Fruit fly (Drosophila melanogaster) whole organism, embryonic: Measurements from ENCODE around the gene CG7579.

Experiments
- Aef1 ChIP-seq: fragments of 200-800 bp; sonication (Bioruptor generic); IDR thresholded peaks from 3 replicates; pipeline ENCODE4 v1.3.6; 2022; ENCODE audit warnings: missing biosample characterization, missing genetic modification characterization
- Awh ChIP-seq: fragments of 200-800 bp; sonication (Bioruptor generic); IDR thresholded peaks from 2 replicates; pipeline ENCODE4, ENCODE4 v1.3.6; 2022; ENCODE audit warnings: missing biosample characterization, missing genetic modification characterization
- CG10147 ChIP-seq: fragments of 200-800 bp; sonication (Bioruptor generic); optimal IDR thresholded peaks from 2 replicates; lab custom pipeline; 2019; ENCODE audit warnings: missing biosample characterization, mild to moderate bottlenecking, missing genetic modification characterization, moderate library complexity
- CG10366 ChIP-seq: fragments of 200-800 bp; sonication (Bioruptor generic); IDR thresholded peaks from 2 replicates; pipeline ENCODE4 v1.3.6; 2022; ENCODE audit warnings: missing biosample characterization, missing genetic modification characterization
- CG11560 ChIP-seq: fragments of 200-800 bp; sonication (Bioruptor generic); IDR thresholded peaks from 3 replicates; pipeline ENCODE4 v1.3.6; 2022; ENCODE audit warnings: missing biosample characterization, missing genetic modification characterization
- CG13624 ChIP-seq: fragments of 200-800 bp; sonication (Bioruptor generic); optimal IDR thresholded peaks from 2 replicates; lab custom pipeline; 2016; ENCODE audit warnings: missing biosample characterization, missing genetic modification characterization
- CG14014 ChIP-seq: fragments of 200-800 bp; sonication (Bioruptor generic); IDR thresholded peaks from 2 replicates; pipeline ENCODE4 v1.3.6; 2022; ENCODE audit warnings: missing biosample characterization, missing genetic modification characterization
- CG14050 ChIP-seq: fragments of 200-800 bp; sonication (Bioruptor generic); IDR thresholded peaks from 3 replicates; pipeline ENCODE4 v1.3.6; 2022; ENCODE audit warnings: missing biosample characterization, missing genetic modification characterization
- CG1529 ChIP-seq: fragments of 200-800 bp; sonication (Bioruptor generic); optimal IDR thresholded peaks from 3 replicates; lab custom pipeline; 2018; ENCODE audit warnings: missing biosample characterization, missing genetic modification characterization
- CG17361 ChIP-seq: fragments of 200-800 bp; sonication (Bioruptor generic); IDR thresholded peaks from 3 replicates; pipeline ENCODE4 v1.3.6; 2022; ENCODE audit warnings: missing biosample characterization, missing genetic modification characterization
- CG18262 ChIP-seq: fragments of 200-800 bp; optimal IDR thresholded peaks from 3 replicates; lab custom pipeline; 2019; ENCODE audit warnings: missing biosample characterization, mild to moderate bottlenecking, missing genetic modification characterization, moderate library complexity
- CG2875 ChIP-seq: fragments of 200-800 bp; sonication (Bioruptor generic); optimal IDR thresholded peaks from 2 replicates; lab custom pipeline; 2017; ENCODE audit warnings: missing biosample characterization, mild to moderate bottlenecking, missing genetic modification characterization, missing genetic modification reagents
- CG3726 ChIP-seq: fragments of 200-800 bp; sonication (Bioruptor generic); IDR thresholded peaks from 3 replicates; pipeline ENCODE4, ENCODE4 v1.3.6; 2022; ENCODE audit warnings: missing biosample characterization, missing genetic modification characterization
- CG4328 ChIP-seq: fragments of 200-800 bp; sonication (Bioruptor generic); optimal IDR thresholded peaks from 3 replicates; lab custom pipeline; 2017; ENCODE audit warnings: missing biosample characterization, missing genetic modification reagents, missing genetic modification characterization
- CG43689 ChIP-seq: fragments of 200-800 bp; sonication (Bioruptor generic); IDR thresholded peaks from 2 replicates; pipeline ENCODE4 v1.3.6; 2022; ENCODE audit warnings: missing biosample characterization, missing genetic modification characterization
- CG6854 ChIP-seq: fragments of 200-800 bp; sonication (Bioruptor generic); optimal IDR thresholded peaks from 3 replicates; lab custom pipeline; 2017; ENCODE audit warnings: missing biosample characterization, mild to moderate bottlenecking, missing genetic modification characterization
- CG7745 ChIP-seq: fragments of 200-800 bp; sonication (Bioruptor generic); optimal IDR thresholded peaks from 2 replicates; lab custom pipeline; 2018; ENCODE audit warnings: missing biosample characterization, mild to moderate bottlenecking, missing genetic modification characterization, moderate library complexity
- CG7786 ChIP-seq: fragments of 200-800 bp; sonication (Bioruptor generic); optimal IDR thresholded peaks from 2 replicates; lab custom pipeline; 2016; ENCODE audit warnings: missing biosample characterization, missing genetic modification characterization
- CG7963 ChIP-seq: fragments of 200-800 bp; sonication (Bioruptor generic); IDR thresholded peaks from 3 replicates; pipeline ENCODE4 v1.3.6; 2022; ENCODE audit warnings: missing biosample characterization, missing genetic modification characterization; ENCODE audit not compliant: partially characterized antibody
- CG8089 ChIP-seq: fragments of 200-800 bp; sonication (Bioruptor generic); optimal IDR thresholded peaks from 3 replicates; lab custom pipeline; 2016; ENCODE audit warnings: missing biosample characterization, missing genetic modification characterization
- CG8281 ChIP-seq: fragments of 200-800 bp; sonication (Bioruptor generic); optimal IDR thresholded peaks from 2 replicates; lab custom pipeline; 2018; ENCODE audit warnings: missing biosample characterization, mild to moderate bottlenecking, missing genetic modification characterization, moderate library complexity
- CG8290 ChIP-seq, 3 experiments: fragments of 200-800 bp; sonication (Bioruptor generic); optimal IDR thresholded peaks; 2 replicates each; lab custom pipeline; 2016 to 2019; ENCODE audit warnings: missing biosample characterization in 3 of 3, missing genetic modification characterization in 3 of 3, mild to moderate bottlenecking in 2 of 3, moderate library complexity in 1 of 3
- Dll ChIP-seq: fragments of 200-800 bp; sonication (Bioruptor generic); IDR thresholded peaks from 4 replicates; pipeline ENCODE4 v1.3.6; 2022; ENCODE audit warnings: missing biosample characterization, missing genetic modification characterization; ENCODE audit not compliant: partially characterized antibody
- Dp ChIP-seq: fragments of 200-800 bp; sonication (Bioruptor generic); optimal IDR thresholded peaks from 2 replicates; lab custom pipeline; 2018; ENCODE audit warnings: missing biosample characterization, mild to moderate bottlenecking, missing genetic modification characterization, moderate library complexity
- Dref ChIP-seq: fragments of 200-800 bp; sonication (Bioruptor generic); IDR thresholded peaks from 2 replicates; pipeline ENCODE4 v1.3.6; 2022; ENCODE audit warnings: missing biosample characterization, missing genetic modification characterization
- HLH3B ChIP-seq: fragments of 200-800 bp; sonication (Bioruptor generic); IDR thresholded peaks from 2 replicates; pipeline ENCODE4 v1.3.6; 2022; ENCODE audit warnings: missing biosample characterization, missing genetic modification characterization
- HLH54F ChIP-seq: fragments of 200-800 bp; sonication (Bioruptor generic); optimal IDR thresholded peaks from 3 replicates; lab custom pipeline; 2016; ENCODE audit warnings: missing biosample characterization, missing genetic modification characterization
- HLHmδ ChIP-seq: fragments of 200-800 bp; sonication (Bioruptor generic); optimal IDR thresholded peaks from 2 replicates; lab custom pipeline; 2018; ENCODE audit warnings: missing biosample characterization, mild to moderate bottlenecking, missing genetic modification characterization, moderate library complexity
- Lim3 ChIP-seq: fragments of 200-800 bp; sonication (Bioruptor generic); IDR thresholded peaks from 2 replicates; pipeline ENCODE4 v1.3.6; 2022; ENCODE audit warnings: missing biosample characterization, missing genetic modification characterization
- MESR4 ChIP-seq: fragments of 200-800 bp; sonication (Bioruptor generic); optimal IDR thresholded peaks from 2 replicates; lab custom pipeline; 2018; ENCODE audit warnings: missing biosample characterization, mild to moderate bottlenecking, missing genetic modification characterization, moderate library complexity
- MTF-1 ChIP-seq: fragments of 200-800 bp; sonication (Bioruptor generic); optimal IDR thresholded peaks from 2 replicates; lab custom pipeline; 2018; ENCODE audit warnings: missing biosample characterization, mild to moderate bottlenecking, missing genetic modification characterization, borderline replicate concordance
- Myb ChIP-seq: fragments of 200-800 bp; sonication (Bioruptor generic); optimal IDR thresholded peaks from 2 replicates; lab custom pipeline; 2016; ENCODE audit warnings: missing biosample characterization, missing genetic modification characterization
- Rfx ChIP-seq: fragments of 200-800 bp; sonication (Bioruptor generic); IDR thresholded peaks from 2 replicates; pipeline ENCODE4 v1.3.6; 2022; ENCODE audit warnings: missing biosample characterization, missing genetic modification characterization
- Tbp ChIP-seq: fragments of >200 bp; optimal IDR thresholded peaks from 2 replicates; lab custom pipeline; 2018; ENCODE audit warnings: missing biosample characterization, missing genetic modification characterization
- crc ChIP-seq: fragments of 200-800 bp; sonication (Bioruptor generic); optimal IDR thresholded peaks from 2 replicates; lab custom pipeline; 2016; ENCODE audit warnings: missing biosample characterization, missing genetic modification characterization
- disco-r ChIP-seq: fragments of 200-800 bp; sonication (Bioruptor generic); optimal IDR thresholded peaks from 2 replicates; lab custom pipeline; 2016; ENCODE audit warnings: missing biosample characterization, missing genetic modification characterization
- dm ChIP-seq: fragments of 200-800 bp; sonication (Bioruptor generic); optimal IDR thresholded peaks from 3 replicates; lab custom pipeline; 2016; ENCODE audit warnings: missing biosample characterization, missing genetic modification characterization
- dmrt11E ChIP-seq: fragments of 200-800 bp; sonication (Bioruptor generic); optimal IDR thresholded peaks from 3 replicates; lab custom pipeline; 2018; ENCODE audit warnings: missing biosample characterization, mild to moderate bottlenecking, missing genetic modification characterization, moderate library complexity
- fd3F ChIP-seq: fragments of 200-800 bp; sonication (Bioruptor generic); optimal IDR thresholded peaks from 2 replicates; lab custom pipeline; 2018; ENCODE audit warnings: missing biosample characterization, mild to moderate bottlenecking, missing genetic modification characterization, moderate library complexity
- gsb ChIP-seq: fragments of 200-800 bp; sonication (Bioruptor generic); IDR thresholded peaks from 2 replicates; pipeline ENCODE4 v1.3.6; 2022; ENCODE audit warnings: missing biosample characterization, missing genetic modification characterization
- jigr1 ChIP-seq: fragments of 200-800 bp; sonication (Bioruptor generic); IDR thresholded peaks from 3 replicates; pipeline ENCODE4 v1.3.6; 2022; ENCODE audit warnings: missing biosample characterization, missing genetic modification characterization
- lola ChIP-seq, 3 experiments: fragments of >200 bp in 2 of 3; fragments of 200-800 bp in 1 of 3; sonication (Bioruptor generic) in 1 of 3; optimal IDR thresholded peaks; 2 replicates each; lab custom pipeline; 2017 to 2019; ENCODE audit warnings: missing biosample characterization in 3 of 3, missing genetic modification characterization in 3 of 3, mild to moderate bottlenecking in 1 of 3, moderate library complexity in 1 of 3
- maf-S ChIP-seq: fragments of 200-800 bp; sonication (Bioruptor generic); optimal IDR thresholded peaks from 2 replicates; lab custom pipeline; 2016; ENCODE audit warnings: missing biosample characterization, missing genetic modification characterization
- nmo ChIP-seq: fragments of 200-800 bp; sonication (Bioruptor generic); optimal IDR thresholded peaks from 2 replicates; lab custom pipeline; 2018; ENCODE audit warnings: missing biosample characterization, mild to moderate bottlenecking, missing genetic modification characterization, moderate library complexity
- pita ChIP-seq: fragments of 200-800 bp; sonication (Bioruptor generic); optimal IDR thresholded peaks from 2 replicates; lab custom pipeline; 2017; ENCODE audit warnings: missing biosample characterization, mild to moderate bottlenecking, missing genetic modification characterization
- row ChIP-seq: fragments of 200-800 bp; sonication (Bioruptor generic); IDR thresholded peaks from 3 replicates; pipeline ENCODE4 v1.3.6; 2022; ENCODE audit warnings: missing biosample characterization, missing genetic modification characterization
- slp2 ChIP-seq: fragments of 200-800 bp; sonication (Bioruptor generic); optimal IDR thresholded peaks from 2 replicates; lab custom pipeline; 2016; ENCODE audit warnings: missing biosample characterization, missing genetic modification characterization
- toy ChIP-seq: fragments of 200-800 bp; sonication (Bioruptor generic); IDR thresholded peaks from 2 replicates; pipeline ENCODE4 v1.3.6; 2022; ENCODE audit warnings: missing biosample characterization, missing genetic modification characterization
- trh ChIP-seq: fragments of 200-800 bp; sonication (Bioruptor generic); optimal IDR thresholded peaks from 2 replicates; lab custom pipeline; 2016; ENCODE audit warnings: missing biosample characterization, missing genetic modification characterization
- ttk ChIP-seq: fragments of 200-800 bp; sonication (Bioruptor generic); IDR thresholded peaks from 2 replicates; pipeline ENCODE4 v2.1.2; 2022; ENCODE audit warnings: missing biosample characterization, missing genetic modification characterization
- unc-4 ChIP-seq: fragments of 200-800 bp; sonication (Bioruptor generic); IDR thresholded peaks from 2 replicates; pipeline ENCODE4 v1.3.6; 2022; ENCODE audit warnings: missing biosample characterization, missing genetic modification characterization; ENCODE audit not compliant: partially characterized antibody

Gene CG7579

dm6 chr3L:15675111-15675510 lies 8.1 kb downstream of the CG7579 start (continued):
- peak; percentile 74 for TF ChIP-seq CG2875 (GFP tag; lab: Kevin White, UChicago)
- TF ChIP-seq CG8290 (GFP tag; optimal IDR thresholded peaks at IDR 0.05; lab: Kevin White, UChicago) = peak; percentile 62
- TF ChIP-seq CG8290 (tag; optimal IDR thresholded peaks at IDR 0.05; lab: Kevin White, UChicago) = peak in 1 of 2 experiments; percentile 26
- no peak for TF ChIP-seq CG7745 (tag; lab: Kevin White, UChicago)
- TF ChIP-seq nmo (GFP tag; lab: Kevin White, UChicago) = peak; percentile 84
- TF ChIP-seq Aef1 (GFP tag; lab: Robert Waterston, UW) = no peak
- TF ChIP-seq Tbp (GFP tag; lab: Kevin White, UChicago) = no peak
- TF ChIP-seq unc-4 = no peak
- peak; percentile 17 for TF ChIP-seq CG8281
- no peak for TF ChIP-seq CG7963 (GFP tag; lab: Robert Waterston, UW)
- TF ChIP-seq CG18262 (tag; lab: Kevin White, UChicago) = peak; percentile 91
- no peak for TF ChIP-seq CG11560 (tag; lab: Robert Waterston, UW)
- TF ChIP-seq HLH54F (GFP tag; lab: Kevin White, UChicago) = no peak
- TF ChIP-seq disco-r (GFP tag; lab: Kevin White, UChicago) = peak; percentile 13
- TF ChIP-seq CG17361 (GFP tag; lab: Robert Waterston, UW) = peak; percentile 81
- TF ChIP-seq slp2 (GFP tag; lab: Kevin White, UChicago) = peak; percentile 53
- TF ChIP-seq toy (GFP tag; lab: Robert Waterston, UW) = no peak
- no peak for TF ChIP-seq Dref (GFP tag; lab: Robert Waterston, UW)
- peak; percentile 32 for TF ChIP-seq CG13624 (GFP tag; lab: Kevin White, UChicago)
- TF ChIP-seq dmrt11E (tag; lab: Kevin White, UChicago) = peak; percentile 95
- no peak for TF ChIP-seq Dp (GFP tag; lab: Kevin White, UChicago)
- TF ChIP-seq HLHmδ (GFP tag; lab: Kevin White, UChicago) = no peak
- no peak for TF ChIP-seq CG4328
- TF ChIP-seq HLH3B (GFP tag; lab: Robert Waterston, UW) = peak; percentile 38; the same call in 1 of the 2 replicates
- TF ChIP-seq CG10147 (GFP tag; lab: Kevin White, UChicago) = no peak
- peak; percentile 66 for TF ChIP-seq CG1529 (GFP tag; lab: Kevin White, UChicago)
- TF ChIP-seq maf-S (GFP tag; lab: Kevin White, UChicago) = no peak
- peak; percentile 75 for TF ChIP-seq row (GFP tag; lab: Robert Waterston, UW)
- TF ChIP-seq gsb (GFP tag; lab: Robert Waterston, UW) = no peak
- TF ChIP-seq CG6854 = no peak
- TF ChIP-seq CG14014 (GFP tag; lab: Robert Waterston, UW) = no peak
- TF ChIP-seq CG7786 (GFP tag; lab: Kevin White, UChicago) = peak; percentile 44
- TF ChIP-seq CG3726 = no peak
- no peak for TF ChIP-seq pita (GFP tag; lab: Kevin White, UChicago)
- no peak for TF ChIP-seq Lim3 (GFP tag; lab: Robert Waterston, UW)
- TF ChIP-seq crc (GFP tag; lab: Kevin White, UChicago) = peak; percentile 18
- no peak for TF ChIP-seq Rfx (GFP tag; lab: Robert Waterston, UW)
- TF ChIP-seq CG14050 = no peak
- peak; percentile 68 for TF ChIP-seq CG8089
- TF ChIP-seq CG43689 = no peak
- TF ChIP-seq Awh (GFP tag; lab: Robert Waterston, UW) = peak; percentile 47; the same call in 1 of the 2 replicates
- TF ChIP-seq MESR4 (GFP tag; lab: Kevin White, UChicago) = no peak
- no peak for TF ChIP-seq fd3F
- TF ChIP-seq trh (GFP tag; lab: Kevin White, UChicago) = no peak
- peak in 1 of 3 experiments; percentile 89 for TF ChIP-seq lola (GFP tag; optimal IDR thresholded peaks at IDR 0.05; lab: Kevin White, UChicago)
- no peak for TF ChIP-seq dm (GFP tag; lab: Kevin White, UChicago)
- TF ChIP-seq jigr1 (GFP tag; lab: Robert Waterston, UW) = no peak
- peak; percentile 29 for TF ChIP-seq MTF-1 (GFP tag; lab: Kevin White, UChicago)
- TF ChIP-seq ttk (GFP tag; lab: Robert Waterston, UW) = peak; percentile 55; the same call in 1 of the 2 replicates
- no peak for TF ChIP-seq Myb (GFP tag; lab: Kevin White, UChicago)
- no peak for TF ChIP-seq Dll (GFP tag; lab: Robert Waterston, UW)
- peak; percentile 32; the same call in 1 of the 2 replicates for TF ChIP-seq CG10366 (GFP tag; lab: Robert Waterston, UW)
